Fruit fly (Drosophila melanogaster): ENCODE results near the gene spi.

spi gene

DNA sequence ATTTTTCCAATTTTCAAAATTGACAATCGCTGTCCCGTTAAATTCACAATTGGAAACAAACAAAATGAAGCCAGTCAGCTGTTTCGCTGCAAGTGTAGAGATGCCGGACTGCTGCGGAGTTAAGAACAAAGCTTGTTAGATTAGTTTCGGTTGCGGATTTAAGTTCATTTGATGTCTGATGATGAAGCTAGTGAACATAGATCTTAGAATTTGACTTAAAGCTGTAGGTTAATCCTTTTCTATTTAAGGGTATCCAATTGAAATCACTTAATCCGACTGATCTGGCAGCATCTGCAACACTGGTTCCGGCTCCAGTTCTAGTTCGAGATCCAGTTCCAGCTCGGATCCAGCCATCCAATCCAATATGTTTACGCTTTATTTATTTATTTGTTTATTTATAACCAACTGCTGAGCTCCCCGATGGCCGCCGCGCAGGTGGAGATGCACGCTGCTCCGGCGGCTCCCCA is 6.8 kb upstream of the spi start, which contains the start of the genes PCNA2 and CG10366 (continued):
- TF ChIP-seq lab (GFP tag; optimal IDR thresholded peaks at IDR 0.05) = peak; percentile 69
- peak; percentile 44; the same call in 2 of the 3 replicates for TF ChIP-seq dysf (GFP tag; IDR thresholded peaks at IDR 0.05)
- peak; percentile 22 for TF ChIP-seq Dek (tag; optimal IDR thresholded peaks at IDR 0.05)
- no peak for TF ChIP-seq D19B (GFP tag; optimal IDR thresholded peaks at IDR 0.05)
- TF ChIP-seq bcd (GFP tag; optimal IDR thresholded peaks at IDR 0.05) = peak; percentile 58
- TF ChIP-seq CG8359 (GFP tag; optimal IDR thresholded peaks at IDR 0.05; ENCODE audit: borderline replicate concordance) = no peak
- TF ChIP-seq Deaf1 (tag; optimal IDR thresholded peaks at IDR 0.05) = no peak
- TF ChIP-seq CG4707 (GFP tag; optimal IDR thresholded peaks at IDR 0.05) = no peak
- TF ChIP-seq shn (GFP tag; optimal IDR thresholded peaks at IDR 0.05) = peak; percentile 74
- TF ChIP-seq sob (GFP tag; IDR thresholded peaks at IDR 0.05) = peak; percentile 50; the same call in 1 of the 2 replicates
- no peak for TF ChIP-seq dati (GFP tag; IDR thresholded peaks at IDR 0.05)
- TF ChIP-seq CG11247 (GFP tag; IDR thresholded peaks at IDR 0.05) = no peak
- no peak for TF ChIP-seq gt (GFP tag; IDR thresholded peaks at IDR 0.05)
- TF ChIP-seq seq (GFP tag; IDR thresholded peaks at IDR 0.05) = peak; percentile 54; the same call in 1 of the 2 replicates
- TF ChIP-seq CG33213 (GFP tag; optimal IDR thresholded peaks at IDR 0.05) = peak; percentile 89
- peak; percentile 54 for TF ChIP-seq HHEX (GFP tag; optimal IDR thresholded peaks at IDR 0.05)
- peak; percentile 36 for TF ChIP-seq gcm (GFP tag; optimal IDR thresholded peaks at IDR 0.05)
- peak; percentile 42 for TF ChIP-seq CG1602 (GFP tag; optimal IDR thresholded peaks at IDR 0.05)
- TF ChIP-seq fd3F (GFP tag; optimal IDR thresholded peaks at IDR 0.05) = peak; percentile 38
- peak; percentile 54 for TF ChIP-seq CG1792 (GFP tag; optimal IDR thresholded peaks at IDR 0.05)
- no peak for TF ChIP-seq usp (GFP tag; optimal IDR thresholded peaks at IDR 0.05)
- peak; percentile 82 for TF ChIP-seq CG2120 (GFP tag; optimal IDR thresholded peaks at IDR 0.05)
- TF ChIP-seq CG2129 (GFP tag; IDR thresholded peaks at IDR 0.05; ENCODE audit: partially characterized antibody) = no peak
- no peak for TF ChIP-seq Kr (GFP tag; optimal IDR thresholded peaks at IDR 0.05)
- peak; percentile 25 for TF ChIP-seq CG6854 (GFP tag; optimal IDR thresholded peaks at IDR 0.05)
- peak; percentile 46 for TF ChIP-seq dmrt99B (tag; optimal IDR thresholded peaks at IDR 0.05)
- TF ChIP-seq CG9932 (GFP tag; IDR thresholded peaks at IDR 0.05) = peak; percentile 67
- TF ChIP-seq Aef1 (GFP tag; IDR thresholded peaks at IDR 0.05) = peak; percentile 34; the same call in 1 of the 3 replicates
- TF ChIP-seq twi (tag; optimal IDR thresholded peaks at IDR 0.05) = peak; percentile 57
- no peak for TF ChIP-seq lbe (GFP tag; optimal IDR thresholded peaks at IDR 0.05)
- TF ChIP-seq mirr (GFP tag; optimal IDR thresholded peaks at IDR 0.05) = peak; percentile 60
- TF ChIP-seq slp2 (GFP tag; optimal IDR thresholded peaks at IDR 0.05) = peak; percentile 64
- peak; percentile 33 for TF ChIP-seq slou (GFP tag; optimal IDR thresholded peaks at IDR 0.05)
- peak; percentile 61; the same call in 1 of the 2 replicates for TF ChIP-seq Xrp1 (GFP tag; IDR thresholded peaks at IDR 0.05)
- no peak for TF ChIP-seq cad (GFP tag; optimal IDR thresholded peaks at IDR 0.05)
- peak; percentile 87 for TF ChIP-seq CG4617 (GFP tag; optimal IDR thresholded peaks at IDR 0.05; ENCODE audit: borderline replicate concordance)
- TF ChIP-seq CG7372 (GFP tag; IDR thresholded peaks at IDR 0.05) = peak; percentile 54; the same call in 1 of the 2 replicates
- TF ChIP-seq hb (GFP tag; IDR thresholded peaks at IDR 0.05; ENCODE audit: partially characterized antibody) = no peak
- TF ChIP-seq NK7.1 (GFP tag; optimal IDR thresholded peaks at IDR 0.05) = peak; percentile 2
- no peak for TF ChIP-seq sim (GFP tag; IDR thresholded peaks at IDR 0.05)
- TF ChIP-seq CG43689 (GFP tag; IDR thresholded peaks at IDR 0.05) = no peak
- peak in 1 of 2 experiments; percentile 87 for TF ChIP-seq insv (GFP tag; optimal IDR thresholded peaks at IDR 0.05)
- TF ChIP-seq CG7745 (tag; optimal IDR thresholded peaks at IDR 0.05) = no peak
- TF ChIP-seq peb (GFP tag; IDR thresholded peaks at IDR 0.05) = no peak
- TF ChIP-seq grau (tag; optimal IDR thresholded peaks at IDR 0.05) = peak; percentile 65
- TF ChIP-seq CG4854 (GFP tag; optimal IDR thresholded peaks at IDR 0.05) = peak; percentile 52
- no peak for TF ChIP-seq Opbp (GFP tag; IDR thresholded peaks at IDR 0.05; ENCODE audit: partially characterized antibody)
- TF ChIP-seq stc (GFP tag; IDR thresholded peaks at IDR 0.05) = no peak
- TF ChIP-seq CG12659 (GFP tag; optimal IDR thresholded peaks at IDR 0.05) = peak; percentile 88
- TF ChIP-seq HLH54F (GFP tag; optimal IDR thresholded peaks at IDR 0.05) = peak; percentile 74
